Fruit fly (Drosophila melanogaster) whole organism, wandering third instar larva: ENCODE measurements around the gene IscU.
A peak's percentile ranks its signal among the peaks of the same experiment; 100 is the strongest.

Source experiments
- Abd-B ChIP-seq: fragments of >200 bp; optimal IDR thresholded peaks from 2 replicates; lab custom pipeline; 2017; ENCODE audit warnings: missing biosample characterization, missing genetic modification characterization
- CG32264 ChIP-seq: fragments of 200-800 bp; sonication (Bioruptor generic); optimal IDR thresholded peaks from 2 replicates; lab custom pipeline; 2016; ENCODE audit warnings: missing biosample characterization, missing genetic modification characterization
- CrebA ChIP-seq: fragments of 200-800 bp; sonication (Bioruptor generic); optimal IDR thresholded peaks from 2 replicates; lab custom pipeline; 2016; ENCODE audit warnings: missing biosample characterization, mild to moderate bottlenecking, missing genetic modification characterization, borderline replicate concordance
- Dfd ChIP-seq: fragments of >200 bp; optimal IDR thresholded peaks from 2 replicates; lab custom pipeline; 2017; ENCODE audit warnings: missing biosample characterization, missing genetic modification characterization
- Dif ChIP-seq: fragments of 200-275, 200-300 bp; sonication (Bioruptor generic); optimal IDR thresholded peaks from 2 replicates; lab custom pipeline; 2018; ENCODE audit warnings: missing biosample characterization, missing genetic modification characterization; ENCODE audit not compliant: partially characterized antibody
- HLH106 ChIP-seq: fragments of 200-800 bp; optimal IDR thresholded peaks from 3 replicates; lab custom pipeline; 2019; ENCODE audit warnings: missing biosample characterization, mild to moderate bottlenecking, missing genetic modification characterization, moderate library complexity
- Hnf4 ChIP-seq: fragments of 200-800 bp; sonication (Bioruptor generic); optimal IDR thresholded peaks from 2 replicates; lab custom pipeline; 2016; ENCODE audit warnings: missing biosample characterization, mild to moderate bottlenecking, missing genetic modification characterization
- Hr78 ChIP-seq: fragments of >200 bp; optimal IDR thresholded peaks from 2 replicates; lab custom pipeline; 2017; ENCODE audit warnings: missing biosample characterization, missing genetic modification characterization
- Hr83 ChIP-seq: fragments of 200-300 bp; sonication (Bioruptor generic); optimal IDR thresholded peaks from 2 replicates; lab custom pipeline; 2016; ENCODE audit warnings: missing biosample characterization, mild to moderate bottlenecking, missing genetic modification characterization, moderate library complexity; ENCODE audit not compliant: poor library complexity, severe bottlenecking
- Mio ChIP-seq: sonication (Bioruptor generic); optimal IDR thresholded peaks from 2 replicates; lab custom pipeline; 2016; ENCODE audit warnings: missing biosample characterization, missing genetic modification characterization
- N ChIP-seq: fragments of >200 bp; optimal IDR thresholded peaks from 2 replicates; lab custom pipeline; 2018; ENCODE audit warnings: missing biosample characterization, missing external identifiers, missing genetic modification characterization
- OdsH ChIP-seq: fragments of 200-800 bp; sonication (Bioruptor generic); optimal IDR thresholded peaks from 2 replicates; lab custom pipeline; 2016; ENCODE audit warnings: missing biosample characterization, mild to moderate bottlenecking, missing genetic modification characterization
- Rel ChIP-seq, 2 experiments: fragments of 200-800 bp; sonication (Bioruptor generic) in 1 of 2; optimal IDR thresholded peaks; 2 replicates in 1 of 2; 3 replicates in 1 of 2; lab custom pipeline; 2016 to 2019; ENCODE audit warnings: mild to moderate bottlenecking in 2 of 2, missing biosample characterization in 2 of 2, missing genetic modification characterization in 2 of 2, moderate library complexity in 1 of 2
- Sp1 ChIP-seq: fragments of 200-800 bp; sonication (Bioruptor generic); optimal IDR thresholded peaks from 3 replicates; lab custom pipeline; 2019; ENCODE audit warnings: missing biosample characterization, mild to moderate bottlenecking, missing genetic modification characterization, moderate library complexity
- Vsx2 ChIP-seq: fragments of 200-300, 225-300 bp; sonication (Bioruptor generic); optimal IDR thresholded peaks from 2 replicates; lab custom pipeline; 2018; ENCODE audit warnings: missing biosample characterization, missing genetic modification characterization; ENCODE audit not compliant: partially characterized antibody
- br ChIP-seq: fragments of 200-800 bp; sonication (Bioruptor generic); optimal IDR thresholded peaks from 2 replicates; lab custom pipeline; 2016; ENCODE audit warnings: missing biosample characterization, missing genetic modification characterization
- brk ChIP-seq: fragments of 200-800 bp; sonication (Bioruptor generic); optimal IDR thresholded peaks from 2 replicates; lab custom pipeline; 2016; ENCODE audit warnings: missing biosample characterization, mild to moderate bottlenecking, missing genetic modification characterization
- dl ChIP-seq, 2 experiments: fragments of 175-275, 200-275 bp in 1 of 2; fragments of 200-275 bp in 1 of 2; sonication (Bioruptor generic); optimal IDR thresholded peaks; lab custom pipeline; 2018; ENCODE audit warnings: mild to moderate bottlenecking in 2 of 2, missing biosample characterization in 2 of 2, missing genetic modification characterization in 2 of 2, moderate library complexity in 2 of 2; ENCODE audit not compliant: partially characterized antibody in 2 of 2, insufficient read depth in 1 of 2
- dmrt93B ChIP-seq: fragments of 200-800 bp; sonication (Bioruptor generic); optimal IDR thresholded peaks from 2 replicates; lab custom pipeline; 2018; ENCODE audit warnings: missing biosample characterization, mild to moderate bottlenecking, missing genetic modification characterization
- dsf ChIP-seq: sonication (Bioruptor generic); optimal IDR thresholded peaks from 2 replicates; lab custom pipeline; 2016; ENCODE audit warnings: missing biosample characterization, missing genetic modification characterization, borderline replicate concordance
- ey ChIP-seq: fragments of 200-800 bp; sonication (Bioruptor generic); optimal IDR thresholded peaks from 2 replicates; lab custom pipeline; 2016; ENCODE audit warnings: missing biosample characterization, missing genetic modification characterization
- foxo ChIP-seq, 2 experiments: fragments of 200-800 bp; sonication (Bioruptor generic); optimal IDR thresholded peaks; 2 replicates in 1 of 2; 3 replicates in 1 of 2; lab custom pipeline; 2016 to 2017; ENCODE audit warnings: missing biosample characterization in 2 of 2, missing genetic modification characterization in 2 of 2
- fru ChIP-seq: fragments of 200-800 bp; sonication (Bioruptor generic); optimal IDR thresholded peaks from 3 replicates; lab custom pipeline; 2016; ENCODE audit warnings: missing biosample characterization, mild to moderate bottlenecking, missing genetic modification characterization
- h ChIP-seq: fragments of 200-800 bp; sonication (Bioruptor generic); optimal IDR thresholded peaks from 3 replicates; lab custom pipeline; 2016; ENCODE audit warnings: missing biosample characterization, mild to moderate bottlenecking, missing genetic modification characterization
- lola ChIP-seq: fragments of >200 bp; optimal IDR thresholded peaks from 2 replicates; lab custom pipeline; 2017; ENCODE audit warnings: missing biosample characterization, missing genetic modification characterization
- pan ChIP-seq: fragments of >200 bp; optimal IDR thresholded peaks from 2 replicates; lab custom pipeline; 2017
- psq ChIP-seq: fragments of 200-800 bp; sonication (Bioruptor generic); optimal IDR thresholded peaks from 3 replicates; lab custom pipeline; 2017; ENCODE audit warnings: missing biosample characterization, mild to moderate bottlenecking, missing genetic modification characterization, moderate library complexity
- rgr ChIP-seq: fragments of 200-800 bp; sonication (Bioruptor generic); optimal IDR thresholded peaks from 3 replicates; lab custom pipeline; 2016; ENCODE audit warnings: missing biosample characterization, mild to moderate bottlenecking, missing genetic modification characterization
- sage ChIP-seq: fragments of 200-800 bp; sonication (Bioruptor generic); optimal IDR thresholded peaks from 2 replicates; lab custom pipeline; 2016; ENCODE audit warnings: missing biosample characterization, mild to moderate bottlenecking, missing genetic modification characterization
- usp ChIP-seq: fragments of >200 bp; optimal IDR thresholded peaks from 2 replicates; lab custom pipeline; 2017; ENCODE audit warnings: missing biosample characterization, missing genetic modification characterization
- woc ChIP-seq: sonication (Bioruptor generic); optimal IDR thresholded peaks from 2 replicates; lab custom pipeline; 2016; ENCODE audit warnings: missing biosample characterization, mild to moderate bottlenecking, missing genetic modification characterization

The IscU gene

DNA sequence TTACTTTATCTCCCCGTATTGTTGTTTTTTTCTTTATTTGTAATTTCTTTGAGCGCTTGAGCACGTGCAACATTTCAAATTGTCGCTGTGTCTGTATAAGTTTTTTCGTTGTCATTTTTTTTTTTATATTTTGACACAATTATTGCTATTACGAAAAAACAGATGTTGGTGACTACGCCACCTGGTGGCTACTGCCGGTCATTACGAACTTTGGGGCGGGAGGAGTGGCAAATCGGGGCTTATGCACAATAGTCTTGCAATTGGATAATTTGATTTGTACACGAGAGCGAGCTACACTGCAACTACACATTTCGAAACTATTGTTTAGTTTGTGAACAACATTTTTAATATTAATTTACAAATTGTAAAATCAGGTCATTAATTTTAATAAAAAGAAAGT, 35.3 kb upstream of the IscU start:
- no peak for TF ChIP-seq pan (lab: Kevin White, UChicago)
- no peak for TF ChIP-seq sage (GFP tag; lab: Kevin White, UChicago)
- no peak for TF ChIP-seq Mio (GFP tag; lab: Kevin White, UChicago)
- TF ChIP-seq Hr83 = no peak
- no peak for TF ChIP-seq dmrt93B (GFP tag; lab: Kevin White, UChicago)
- no peak for TF ChIP-seq Hr78
- no peak for TF ChIP-seq dl (GFP tag; optimal IDR thresholded peaks at IDR 0.05; lab: Kevin White, UChicago; ENCODE audit: insufficient read depth in 1 of 2, partially characterized antibody in 2 of 2)
- TF ChIP-seq, all 38 proteins: peak for 0

DNA sequence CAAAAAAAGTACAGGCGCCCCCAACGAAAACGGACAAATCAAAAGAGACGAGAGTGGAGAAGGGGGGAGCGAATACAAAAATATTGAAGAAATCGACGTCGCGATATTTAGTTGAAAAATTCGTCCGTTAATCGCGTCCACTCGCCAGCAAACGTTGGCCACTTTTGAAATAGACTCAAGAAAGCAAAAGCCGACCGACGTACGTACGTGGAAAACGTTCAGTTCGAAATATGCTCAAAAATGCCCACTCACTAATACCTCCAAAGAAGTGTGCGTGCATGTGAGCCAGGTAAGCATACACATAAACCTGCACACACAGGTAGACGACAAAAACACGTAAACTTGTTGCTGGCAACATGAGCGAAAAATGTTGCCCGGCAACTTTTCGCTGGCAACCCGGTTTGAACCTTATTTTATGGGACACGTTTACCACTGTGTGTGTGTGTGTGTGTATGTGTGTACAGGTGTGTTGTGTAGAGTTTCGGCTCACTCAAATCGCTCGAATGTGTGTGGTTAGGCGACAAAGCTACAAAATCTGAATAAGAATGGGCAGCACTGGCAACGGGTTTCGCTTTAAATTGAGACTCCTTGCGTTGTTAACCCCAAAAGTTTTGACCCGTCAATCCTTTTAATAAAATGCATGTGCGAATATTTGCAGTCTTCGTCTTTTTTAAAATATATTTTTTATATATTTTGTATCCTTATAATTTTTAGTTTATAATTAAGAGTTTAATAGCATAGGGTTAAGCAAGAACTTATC, 33.7 kb upstream of the IscU start:
- peak; percentile 44 for TF ChIP-seq woc
- TF ChIP-seq Abd-B = no peak
- TF ChIP-seq dmrt93B (GFP tag; lab: Kevin White, UChicago) = peak; percentile 38
- peak; percentile 37 for TF ChIP-seq Hnf4
- TF ChIP-seq HLH106 (tag; lab: Kevin White, UChicago) = peak; percentile 81
- TF ChIP-seq CrebA (GFP tag; lab: Kevin White, UChicago) = peak; percentile 23
- TF ChIP-seq Vsx2 (GFP tag; lab: Kevin White, UChicago) = peak; percentile 27
- peak in 1 of 2 experiments; percentile 53 for TF ChIP-seq foxo (GFP tag; optimal IDR thresholded peaks at IDR 0.05; lab: Kevin White, UChicago)
- peak; percentile 29 for TF ChIP-seq Hr83
- TF ChIP-seq Mio (GFP tag; lab: Kevin White, UChicago) = no peak
- TF ChIP-seq Sp1 (GFP tag; lab: Kevin White, UChicago) = peak; percentile 79
- TF ChIP-seq sage (GFP tag; lab: Kevin White, UChicago) = peak; percentile 17
- peak; percentile 40 for TF ChIP-seq Dif (GFP tag; lab: Kevin White, UChicago)
- no peak for TF ChIP-seq br (GFP tag; lab: Kevin White, UChicago)
- TF ChIP-seq Rel (GFP tag; optimal IDR thresholded peaks at IDR 0.05; lab: Kevin White, UChicago) = peak; percentile 69
- TF ChIP-seq Rel (tag; optimal IDR thresholded peaks at IDR 0.05; lab: Kevin White, UChicago) = peak; percentile 22
- no peak for TF ChIP-seq dl (GFP tag; optimal IDR thresholded peaks at IDR 0.05; lab: Kevin White, UChicago; ENCODE audit: insufficient read depth in 1 of 2, partially characterized antibody in 2 of 2)
- TF ChIP-seq OdsH (GFP tag; lab: Kevin White, UChicago) = peak; percentile 74
- TF ChIP-seq ey (GFP tag; lab: Kevin White, UChicago) = peak; percentile 39
- TF ChIP-seq dsf = no peak
- TF ChIP-seq psq (GFP tag; lab: Kevin White, UChicago) = peak; percentile 83
- TF ChIP-seq h (GFP tag; lab: Kevin White, UChicago) = peak; percentile 78
- TF ChIP-seq brk (GFP tag; lab: Kevin White, UChicago) = peak; percentile 49
- TF ChIP-seq CG32264 (GFP tag; lab: Kevin White, UChicago) = peak; percentile 32
- TF ChIP-seq rgr (GFP tag; lab: Kevin White, UChicago) = peak; percentile 77
- TF ChIP-seq N (GFP tag; lab: Kevin White, UChicago) = peak; percentile 8
- no peak for TF ChIP-seq Hr78
- no peak for TF ChIP-seq Dfd (GFP tag; lab: Kevin White, UChicago)
- TF ChIP-seq, all 38 proteins: peak for 20

DNA sequence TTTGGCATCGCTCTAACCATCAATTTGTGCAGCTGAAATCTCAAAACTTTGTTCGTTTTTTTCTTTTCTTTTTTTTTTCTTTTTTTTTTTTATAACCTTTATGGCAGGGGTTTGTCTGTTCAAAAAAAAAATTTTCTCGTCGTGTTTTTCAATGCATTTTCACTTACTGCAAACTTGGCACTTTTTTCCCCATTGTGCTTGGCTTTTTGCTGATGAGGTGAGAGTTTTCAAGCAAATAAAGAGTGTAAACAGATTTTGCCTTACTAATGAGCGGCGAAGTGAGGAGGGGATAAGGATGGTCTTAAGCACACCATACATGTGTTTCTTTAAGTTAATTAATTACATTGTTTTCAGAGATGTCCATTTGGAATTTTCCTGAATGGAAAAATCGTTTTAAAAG, 32.3 kb upstream of the IscU start:
- no peak for TF ChIP-seq brk (GFP tag; lab: Kevin White, UChicago)
- TF ChIP-seq dsf = no peak
- no peak for TF ChIP-seq Mio (GFP tag; lab: Kevin White, UChicago)
- no peak for TF ChIP-seq br (GFP tag; lab: Kevin White, UChicago)
- TF ChIP-seq Rel (GFP tag; optimal IDR thresholded peaks at IDR 0.05; lab: Kevin White, UChicago) = no peak
- TF ChIP-seq Rel (tag; optimal IDR thresholded peaks at IDR 0.05; lab: Kevin White, UChicago) = no peak
- no peak for TF ChIP-seq lola
- no peak for TF ChIP-seq sage (GFP tag; lab: Kevin White, UChicago)

DNA sequence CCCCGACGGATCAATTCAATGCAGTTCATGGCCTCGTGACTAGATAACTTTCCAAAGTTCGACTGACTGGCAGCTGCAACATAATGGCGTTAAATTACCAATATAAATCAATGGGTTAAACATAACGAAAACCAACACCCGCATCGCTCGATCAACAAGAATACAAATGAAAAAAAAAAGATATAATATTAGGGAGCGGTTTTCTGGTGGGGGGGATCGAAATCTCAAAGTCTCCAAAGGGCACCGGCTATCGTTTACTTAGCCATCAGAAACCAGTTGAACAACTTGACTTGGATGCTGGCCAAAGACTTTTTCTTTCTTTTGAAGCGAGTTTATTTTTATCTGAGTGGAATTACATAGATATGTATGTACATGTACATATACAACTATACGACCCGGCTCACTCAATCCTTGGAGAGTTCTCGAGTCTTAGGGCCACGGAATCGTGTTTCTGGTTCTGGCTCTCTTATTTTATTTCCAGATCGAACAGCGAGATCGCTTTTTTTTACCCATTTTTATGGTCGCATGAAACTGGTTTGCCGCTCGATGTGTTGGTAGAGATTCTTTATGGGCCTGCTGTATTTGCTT, 30.7 kb upstream of the IscU start:
- peak; percentile 1 for TF ChIP-seq Sp1 (GFP tag; lab: Kevin White, UChicago)
- TF ChIP-seq fru (GFP tag; lab: Kevin White, UChicago) = no peak
- no peak for TF ChIP-seq N (GFP tag; lab: Kevin White, UChicago)
- TF ChIP-seq OdsH (GFP tag; lab: Kevin White, UChicago) = no peak
- no peak for TF ChIP-seq Dif (GFP tag; lab: Kevin White, UChicago)
- TF ChIP-seq Hr83 = no peak
- peak; percentile 22 for TF ChIP-seq Vsx2 (GFP tag; lab: Kevin White, UChicago)
- TF ChIP-seq CrebA (GFP tag; lab: Kevin White, UChicago) = peak; percentile 78
- TF ChIP-seq dsf = no peak
- TF ChIP-seq br (GFP tag; lab: Kevin White, UChicago) = no peak
- peak in 1 of 2 experiments; percentile 12 for TF ChIP-seq foxo (GFP tag; optimal IDR thresholded peaks at IDR 0.05; lab: Kevin White, UChicago)
- TF ChIP-seq Rel (GFP tag; optimal IDR thresholded peaks at IDR 0.05; lab: Kevin White, UChicago) = peak; percentile 64
- no peak for TF ChIP-seq Rel (tag; optimal IDR thresholded peaks at IDR 0.05; lab: Kevin White, UChicago)
- TF ChIP-seq Hr78 = no peak
- no peak for TF ChIP-seq usp (GFP tag; lab: Kevin White, UChicago)
- TF ChIP-seq sage (GFP tag; lab: Kevin White, UChicago) = peak; percentile 53
- peak; percentile 23 for TF ChIP-seq brk (GFP tag; lab: Kevin White, UChicago)
